Fruit fly (Drosophila melanogaster) whole organism, embryonic: ENCODE measurements around the gene Tfb4.

Experiments
- Ada2b ChIP-seq: fragments of 200-800 bp; sonication (Bioruptor generic); IDR thresholded peaks from 2 replicates; pipeline ENCODE4 v1.3.6; 2022; ENCODE audit warnings: missing biosample characterization, missing genetic modification characterization
- CG10209 ChIP-seq: fragments of 200-800 bp; sonication (Bioruptor generic); optimal IDR thresholded peaks from 3 replicates; lab custom pipeline; 2017; ENCODE audit warnings: missing biosample characterization, mild to moderate bottlenecking, missing genetic modification characterization, missing genetic modification reagents
- CG10267 ChIP-seq: fragments of 200-800 bp; sonication (Bioruptor generic); optimal IDR thresholded peaks from 2 replicates; lab custom pipeline; 2018; ENCODE audit warnings: missing biosample characterization, mild to moderate bottlenecking, missing genetic modification characterization, moderate library complexity
- CG11456 ChIP-seq: fragments of 200-800 bp; sonication (Bioruptor generic); IDR thresholded peaks from 3 replicates; pipeline ENCODE4 v1.3.6; 2022; ENCODE audit warnings: missing biosample characterization, missing genetic modification characterization
- CG12391 ChIP-seq: fragments of 200-800 bp; sonication (Bioruptor generic); optimal IDR thresholded peaks from 3 replicates; lab custom pipeline; 2018; ENCODE audit warnings: missing biosample characterization, mild to moderate bottlenecking, missing genetic modification characterization, moderate library complexity
- CG12659 ChIP-seq: fragments of 200-800 bp; sonication (Bioruptor generic); optimal IDR thresholded peaks from 3 replicates; lab custom pipeline; 2017; ENCODE audit warnings: mild to moderate bottlenecking, missing biosample characterization, missing genetic modification reagents, missing genetic modification characterization
- CG15514 ChIP-seq: fragments of 200-800 bp; sonication (Bioruptor generic); optimal IDR thresholded peaks from 3 replicates; lab custom pipeline; 2017; ENCODE audit warnings: missing biosample characterization, missing genetic modification characterization, mild to moderate bottlenecking, moderate library complexity, missing genetic modification reagents
- CG17802 ChIP-seq: fragments of 200-800 bp; sonication (Bioruptor generic); optimal IDR thresholded peaks from 2 replicates; lab custom pipeline; 2018; ENCODE audit warnings: missing biosample characterization, mild to moderate bottlenecking, missing genetic modification characterization, moderate library complexity
- CG17912 ChIP-seq: fragments of 200-800 bp; sonication (Bioruptor generic); optimal IDR thresholded peaks from 2 replicates; lab custom pipeline; 2018; ENCODE audit warnings: missing biosample characterization, mild to moderate bottlenecking, missing genetic modification characterization
- CG18599 ChIP-seq: fragments of 200-800 bp; sonication (Bioruptor generic); optimal IDR thresholded peaks from 3 replicates; lab custom pipeline; 2017; ENCODE audit warnings: missing biosample characterization, missing genetic modification characterization, mild to moderate bottlenecking, moderate library complexity, missing genetic modification reagents
- CG3065 ChIP-seq: fragments of 200-800 bp; sonication (Bioruptor generic); optimal IDR thresholded peaks from 2 replicates; lab custom pipeline; 2016; ENCODE audit warnings: missing biosample characterization, missing genetic modification characterization
- CG3163 ChIP-seq: fragments of 200-800 bp; sonication (Bioruptor generic); optimal IDR thresholded peaks from 3 replicates; lab custom pipeline; 2016; ENCODE audit warnings: missing biosample characterization, missing genetic modification characterization
- CG33213 ChIP-seq: fragments of 200-800 bp; sonication (Bioruptor generic); optimal IDR thresholded peaks from 3 replicates; lab custom pipeline; 2016; ENCODE audit warnings: missing biosample characterization, missing genetic modification characterization
- CG7963 ChIP-seq: fragments of 200-800 bp; sonication (Bioruptor generic); IDR thresholded peaks from 3 replicates; pipeline ENCODE4 v1.3.6; 2022; ENCODE audit warnings: missing biosample characterization, missing genetic modification characterization; ENCODE audit not compliant: partially characterized antibody
- CG8388 ChIP-seq: fragments of 200-800 bp; sonication (Bioruptor generic); optimal IDR thresholded peaks from 2 replicates; lab custom pipeline; 2019; ENCODE audit warnings: missing biosample characterization, mild to moderate bottlenecking, missing genetic modification characterization, moderate library complexity
- Dref ChIP-seq: fragments of 200-800 bp; sonication (Bioruptor generic); IDR thresholded peaks from 2 replicates; pipeline ENCODE4 v1.3.6; 2022; ENCODE audit warnings: missing biosample characterization, missing genetic modification characterization
- E2f2 ChIP-seq: fragments of 200-800 bp; sonication (Bioruptor generic); IDR thresholded peaks from 2 replicates; pipeline ENCODE4 v1.3.6; 2022; ENCODE audit warnings: missing biosample characterization, missing genetic modification characterization
- Hr39 ChIP-seq: fragments of >200 bp; optimal IDR thresholded peaks from 2 replicates; lab custom pipeline; 2017
- Med ChIP-seq: fragments of 200-800 bp; sonication (Bioruptor generic); peaks from one replicate; lab custom pipeline; 2016; ENCODE audit warnings: missing biosample characterization, missing genetic modification characterization, mild to moderate bottlenecking, inconsistent platforms, moderate library complexity
- Xbp1 ChIP-seq: fragments of 200-800 bp; sonication (Bioruptor generic); optimal IDR thresholded peaks from 3 replicates; lab custom pipeline; 2016; ENCODE audit warnings: missing biosample characterization, mild to moderate bottlenecking, missing genetic modification characterization
- bbx ChIP-seq: fragments of 200-800 bp; sonication (Bioruptor generic); IDR thresholded peaks from 2 replicates; pipeline ENCODE4 v1.3.6; 2022; ENCODE audit warnings: missing biosample characterization, missing genetic modification characterization; ENCODE audit not compliant: partially characterized antibody
- crc ChIP-seq: fragments of 200-800 bp; sonication (Bioruptor generic); optimal IDR thresholded peaks from 2 replicates; lab custom pipeline; 2016; ENCODE audit warnings: missing biosample characterization, missing genetic modification characterization
- dmrt99B ChIP-seq: fragments of 200-800 bp; sonication (Bioruptor generic); optimal IDR thresholded peaks from 2 replicates; lab custom pipeline; 2018; ENCODE audit warnings: missing biosample characterization, mild to moderate bottlenecking, missing genetic modification characterization, moderate library complexity
- fu2 ChIP-seq: fragments of 200-800 bp; sonication (Bioruptor generic); optimal IDR thresholded peaks from 2 replicates; lab custom pipeline; 2016; ENCODE audit warnings: missing biosample characterization, missing genetic modification characterization
- hb ChIP-seq: fragments of 200-800 bp; sonication (Bioruptor generic); IDR thresholded peaks from 3 replicates; pipeline ENCODE4 v1.3.6; 2022; ENCODE audit warnings: missing biosample characterization, missing genetic modification characterization; ENCODE audit not compliant: partially characterized antibody
- hth ChIP-seq: fragments of >200 bp; optimal IDR thresholded peaks from 2 replicates; lab custom pipeline; 2017; ENCODE audit warnings: inconsistent platforms
- inv ChIP-seq: fragments of 200-800 bp; sonication (Bioruptor generic); IDR thresholded peaks from 2 replicates; pipeline ENCODE4 v1.3.6; 2022; ENCODE audit warnings: missing biosample characterization, missing genetic modification characterization; ENCODE audit not compliant: partially characterized antibody
- mirr ChIP-seq: fragments of 200-800 bp; sonication (Bioruptor generic); optimal IDR thresholded peaks from 3 replicates; lab custom pipeline; 2018; ENCODE audit warnings: missing biosample characterization, mild to moderate bottlenecking, missing genetic modification characterization
- mld ChIP-seq: fragments of 200-800 bp; sonication (Bioruptor generic); IDR thresholded peaks from 3 replicates; pipeline ENCODE4 v1.3.6; 2022; ENCODE audit warnings: missing biosample characterization, missing genetic modification characterization; ENCODE audit not compliant: partially characterized antibody
- sd ChIP-seq: fragments of 200-800 bp; sonication (Bioruptor generic); optimal IDR thresholded peaks from 3 replicates; lab custom pipeline; 2018; ENCODE audit warnings: missing biosample characterization, mild to moderate bottlenecking, missing genetic modification characterization, moderate library complexity
- sug ChIP-seq: fragments of 200-800 bp; optimal IDR thresholded peaks from 2 replicates; lab custom pipeline; 2019; ENCODE audit warnings: missing biosample characterization, mild to moderate bottlenecking, missing genetic modification characterization, moderate library complexity
- tgo ChIP-seq: fragments of 200-800 bp; sonication (Bioruptor generic); IDR thresholded peaks from 3 replicates; pipeline ENCODE4 v1.3.6; 2022; ENCODE audit warnings: missing biosample characterization, missing genetic modification characterization
- tna ChIP-seq: fragments of 200-800 bp; sonication (Bioruptor generic); IDR thresholded peaks from 2 replicates; pipeline ENCODE4 v1.3.6; 2022; ENCODE audit warnings: missing biosample characterization, missing genetic modification characterization; ENCODE audit not compliant: partially characterized antibody
- tup ChIP-seq: fragments of 200-800 bp; sonication (Bioruptor generic); optimal IDR thresholded peaks from 2 replicates; lab custom pipeline; 2016; ENCODE audit warnings: missing biosample characterization, mild to moderate bottlenecking, missing genetic modification characterization, moderate library complexity
- vfl ChIP-seq: fragments of 200-800 bp; sonication (Bioruptor generic); optimal IDR thresholded peaks from 2 replicates; lab custom pipeline; 2016; ENCODE audit warnings: missing biosample characterization, missing genetic modification characterization
- vvl ChIP-seq: fragments of 200-800 bp; sonication (Bioruptor generic); IDR thresholded peaks from 2 replicates; pipeline ENCODE4 v1.3.6; 2022; ENCODE audit warnings: missing biosample characterization, missing genetic modification characterization
- wek ChIP-seq: fragments of 200-800 bp; sonication (Bioruptor generic); optimal IDR thresholded peaks from 3 replicates; lab custom pipeline; 2018; ENCODE audit warnings: missing biosample characterization, mild to moderate bottlenecking, missing genetic modification characterization, moderate library complexity
- zen2 ChIP-seq: fragments of 200-800 bp; sonication (Bioruptor generic); IDR thresholded peaks from 3 replicates; pipeline ENCODE4 v1.3.6; 2022; ENCODE audit warnings: missing biosample characterization, missing genetic modification characterization; ENCODE audit not compliant: partially characterized antibody
- zfh2 ChIP-seq: fragments of 200-800 bp; sonication (Bioruptor generic); optimal IDR thresholded peaks from 2 replicates; lab custom pipeline; 2016; ENCODE audit warnings: missing biosample characterization, missing genetic modification characterization

The Tfb4 gene

dm6 chr2L:1150554-1150953, at the start of gene Tfb4, which contains the start of gene Vps29 (continued):
- no peak for TF ChIP-seq dmrt99B (tag; lab: Kevin White, UChicago)
- peak; percentile 18 for TF ChIP-seq CG3065 (GFP tag; lab: Kevin White, UChicago)
- peak; percentile 68 for TF ChIP-seq inv (GFP tag; lab: Robert Waterston, UW)
- peak; percentile 96 for TF ChIP-seq CG7963 (GFP tag; lab: Robert Waterston, UW)
- TF ChIP-seq CG17912 = no peak
- peak; percentile 58; the same call in 1 of the 2 replicates for TF ChIP-seq vvl (GFP tag; lab: Robert Waterston, UW)
- peak; percentile 11 for TF ChIP-seq CG3163 (GFP tag; lab: Kevin White, UChicago)
- peak; percentile 49 for TF ChIP-seq fu2 (GFP tag; lab: Kevin White, UChicago)
- peak; percentile 97 for TF ChIP-seq Med (GFP tag; lab: Kevin White, UChicago)
- peak; percentile 97 for TF ChIP-seq bbx (GFP tag; lab: Robert Waterston, UW)
- TF ChIP-seq mld (GFP tag; lab: Robert Waterston, UW) = peak; percentile 96
- peak; percentile 67 for TF ChIP-seq Xbp1 (GFP tag; lab: Kevin White, UChicago)
- TF ChIP-seq vfl (GFP tag; lab: Kevin White, UChicago) = peak; percentile 52
- TF ChIP-seq zfh2 (GFP tag; lab: Kevin White, UChicago) = peak; percentile 84
- peak; percentile 44 for TF ChIP-seq CG12659
- peak; percentile 43 for TF ChIP-seq CG33213 (GFP tag; lab: Kevin White, UChicago)
- TF ChIP-seq sd (tag; lab: Kevin White, UChicago) = no peak
- peak; percentile 97 for TF ChIP-seq Dref (GFP tag; lab: Robert Waterston, UW)
- peak; percentile 76 for TF ChIP-seq E2f2
- TF ChIP-seq CG10267 (tag; lab: Kevin White, UChicago) = peak; percentile 33
- TF ChIP-seq crc = peak; percentile 7
- no peak for TF ChIP-seq hth (lab: Kevin White, UChicago)
- TF ChIP-seq mirr (GFP tag; lab: Kevin White, UChicago) = no peak
- TF ChIP-seq tgo = 0 out of 3 replicates have a peak, but pooled peaks have one; percentile 14
- no peak for TF ChIP-seq CG8388
- TF ChIP-seq tna (GFP tag; lab: Robert Waterston, UW) = peak; percentile 96
- peak; percentile 47; the same call in 1 of the 2 replicates for TF ChIP-seq Ada2b
- peak; percentile 98 for TF ChIP-seq zen2
- TF ChIP-seq wek (GFP tag; lab: Kevin White, UChicago) = peak; percentile 85
- peak; percentile 58 for TF ChIP-seq CG15514 (GFP tag; lab: Kevin White, UChicago)
- TF ChIP-seq tup (GFP tag; lab: Kevin White, UChicago) = peak; percentile 49
- peak; percentile 43 for TF ChIP-seq CG12391 (tag; lab: Kevin White, UChicago)
- no peak for TF ChIP-seq CG10209 (GFP tag; lab: Kevin White, UChicago)
- peak; percentile 32 for TF ChIP-seq CG18599 (GFP tag; lab: Kevin White, UChicago)
- TF ChIP-seq CG11456 (GFP tag; lab: Robert Waterston, UW) = peak; percentile 71; the same call in 2 of the 3 replicates
- TF ChIP-seq hb (GFP tag; lab: Robert Waterston, UW) = peak; percentile 94
- TF ChIP-seq, all 482 proteins: peak for 180

DNA sequence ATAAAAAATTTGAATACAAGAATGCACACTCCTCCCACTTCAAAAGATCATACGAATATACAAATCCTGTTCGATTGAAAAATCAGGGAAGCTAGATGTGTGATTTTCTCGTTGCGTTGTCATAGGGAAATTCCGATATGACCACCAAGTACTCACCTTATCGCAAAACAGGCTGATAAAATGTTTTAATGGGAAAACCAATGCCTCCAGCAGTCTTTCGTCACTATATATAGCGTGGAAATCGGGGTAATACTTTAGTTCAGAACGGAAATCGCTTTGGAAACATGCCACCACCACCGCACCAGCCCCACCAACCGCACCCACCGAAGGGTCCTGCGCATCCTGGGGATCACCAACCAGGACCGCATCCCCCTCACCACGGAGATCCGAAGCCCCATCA, 48.7 kb upstream of the Tfb4 start, which contains the start of the genes CG5139 and CG43348:
Gene CG5139, minus strand, starts transcription at position 101 of the 400 bp plus-strand sequence.
Gene CG43348, plus strand, starts transcription at position 247 of the 400 bp plus-strand sequence.
- TF ChIP-seq Hr39 = peak; percentile 35
- TF ChIP-seq sug (tag; lab: Kevin White, UChicago) = peak; percentile 15
- no peak for TF ChIP-seq CG17802 (tag; lab: Kevin White, UChicago)
- TF ChIP-seq, all 482 proteins: peak for 2
